Worm (Caenorhabditis elegans) whole organism, L2 larva: ENCODE measurements around the gene gpx-5.

Experiments
- ama-1 ChIP-seq: fragments of 150-350 bp; optimal IDR thresholded peaks from 2 replicates; lab custom pipeline; 2018; ENCODE audit warnings: inconsistent platforms
- ceh-16 ChIP-seq: fragments of 150-350 bp; optimal IDR thresholded peaks from 2 replicates; lab custom pipeline; 2014; ENCODE audit warnings: missing biosample characterization, missing genetic modification characterization
- lin-13 ChIP-seq: fragments of 150-350 bp; optimal IDR thresholded peaks from 2 replicates; lab custom pipeline; 2014; ENCODE audit warnings: missing biosample characterization, missing genetic modification reagents, missing genetic modification characterization
- nhr-10 ChIP-seq: sonication (generic microtip); optimal IDR thresholded peaks from 2 replicates; lab custom pipeline; 2017; ENCODE audit warnings: missing biosample characterization, missing genetic modification characterization
- nhr-77 ChIP-seq: fragments of 150-350 bp; optimal IDR thresholded peaks from 2 replicates; lab custom pipeline; 2014; ENCODE audit warnings: missing biosample characterization, missing genetic modification characterization
- skn-1 ChIP-seq: sonication (generic microtip); optimal IDR thresholded peaks from 2 replicates; lab custom pipeline; 2017; ENCODE audit warnings: missing biosample characterization, missing genetic modification characterization

- no peak for TF ChIP-seq nhr-77 (tag; lab: Kevin White, UChicago)
- TF ChIP-seq nhr-10 (tag; lab: Kevin White, UChicago), result no peak
- no peak for TF ChIP-seq lin-13 (GFP tag; lab: Kevin White, UChicago)
- TF ChIP-seq ceh-16 (tag; lab: Kevin White, UChicago), result no peak
- TF ChIP-seq ama-1, result no peak
- TF ChIP-seq skn-1 (tag; lab: Kevin White, UChicago), result no peak
Observed at ce11 chrX:9550519-9550918, 33.9 kb upstream of the gpx-5 start.
